Fruit fly (Drosophila melanogaster) whole organism, embryonic: ENCODE results near the gene CG44261.

Source experiments
- Asciz ChIP-seq: fragments of 200-800 bp; sonication (Bioruptor generic); optimal IDR thresholded peaks from 2 replicates; lab custom pipeline; 2017; ENCODE audit warnings: missing biosample characterization, mild to moderate bottlenecking, missing genetic modification characterization, missing genetic modification reagents
- CG10267 ChIP-seq: fragments of 200-800 bp; sonication (Bioruptor generic); optimal IDR thresholded peaks from 2 replicates; lab custom pipeline; 2018; ENCODE audit warnings: missing biosample characterization, mild to moderate bottlenecking, missing genetic modification characterization, moderate library complexity
- CG10462 ChIP-seq: fragments of 200-800 bp; sonication (Bioruptor generic); optimal IDR thresholded peaks from 2 replicates; lab custom pipeline; 2016; ENCODE audit warnings: missing biosample characterization, missing genetic modification characterization
- CG10654 ChIP-seq: fragments of 200-800 bp; sonication (Bioruptor generic); optimal IDR thresholded peaks from 2 replicates; lab custom pipeline; 2016; ENCODE audit warnings: missing biosample characterization, missing genetic modification characterization
- CG11247 ChIP-seq: fragments of 200-800 bp; sonication (Bioruptor generic); IDR thresholded peaks from 2 replicates; pipeline ENCODE4 v1.3.6; 2022; ENCODE audit warnings: missing biosample characterization, missing genetic modification characterization
- CG12769 ChIP-seq: fragments of 200-800 bp; sonication (Bioruptor generic); optimal IDR thresholded peaks from 2 replicates; lab custom pipeline; 2019; ENCODE audit warnings: missing biosample characterization, mild to moderate bottlenecking, missing genetic modification characterization, moderate library complexity
- CG12942 ChIP-seq: fragments of 200-800 bp; sonication (Bioruptor generic); optimal IDR thresholded peaks from 3 replicates; lab custom pipeline; 2016; ENCODE audit warnings: missing biosample characterization, missing genetic modification characterization
- CG13424 ChIP-seq: fragments of 200-800 bp; sonication (Bioruptor generic); optimal IDR thresholded peaks from 2 replicates; lab custom pipeline; 2019; ENCODE audit warnings: missing biosample characterization, mild to moderate bottlenecking, missing genetic modification characterization, moderate library complexity
- CG14965 ChIP-seq: fragments of 200-800 bp; sonication (Bioruptor generic); optimal IDR thresholded peaks from 2 replicates; lab custom pipeline; 2016; ENCODE audit warnings: missing biosample characterization, missing genetic modification characterization, borderline replicate concordance
- CG15601 ChIP-seq: fragments of 200-800 bp; sonication (Bioruptor generic); optimal IDR thresholded peaks from 3 replicates; lab custom pipeline; 2019; ENCODE audit warnings: missing biosample characterization, mild to moderate bottlenecking, missing genetic modification characterization, moderate library complexity
- CG18011 ChIP-seq: fragments of 200-800 bp; sonication (Bioruptor generic); optimal IDR thresholded peaks from 2 replicates; lab custom pipeline; 2017; ENCODE audit warnings: missing biosample characterization, missing genetic modification characterization, mild to moderate bottlenecking, moderate library complexity, missing genotype
- CG1832 ChIP-seq: fragments of 200-800 bp; sonication (Bioruptor generic); optimal IDR thresholded peaks from 2 replicates; lab custom pipeline; 2017; ENCODE audit warnings: missing biosample characterization, mild to moderate bottlenecking, missing genetic modification characterization, inconsistent platforms
- CG2120 ChIP-seq: fragments of 200-800 bp; sonication (Bioruptor generic); optimal IDR thresholded peaks from 3 replicates; lab custom pipeline; 2016; ENCODE audit warnings: missing biosample characterization, missing genetic modification characterization
- CG2199 ChIP-seq: fragments of 200-800 bp; sonication (Bioruptor generic); IDR thresholded peaks from 3 replicates; pipeline ENCODE4 v1.3.6; 2022; ENCODE audit warnings: missing biosample characterization, missing genetic modification characterization
- CG3281 ChIP-seq: fragments of 200-800 bp; sonication (Bioruptor generic); optimal IDR thresholded peaks from 3 replicates; lab custom pipeline; 2017; ENCODE audit warnings: missing biosample characterization, mild to moderate bottlenecking, missing genetic modification characterization
- CG4282 ChIP-seq: fragments of 200-800 bp; sonication (Bioruptor generic); optimal IDR thresholded peaks from 2 replicates; lab custom pipeline; 2016; ENCODE audit warnings: missing biosample characterization, missing genetic modification characterization
- CG4424 ChIP-seq: fragments of 200-800 bp; sonication (Bioruptor generic); optimal IDR thresholded peaks from 3 replicates; lab custom pipeline; 2016; ENCODE audit warnings: missing biosample characterization, missing genetic modification characterization
- CG4707 ChIP-seq: fragments of 200-800 bp; sonication (Bioruptor generic); optimal IDR thresholded peaks from 2 replicates; lab custom pipeline; 2018; ENCODE audit warnings: missing biosample characterization, mild to moderate bottlenecking, missing genetic modification characterization, moderate library complexity
- CG5953 ChIP-seq: fragments of 200-800 bp; sonication (Bioruptor generic); IDR thresholded peaks from 2 replicates; pipeline ENCODE4 v1.3.6; 2022; ENCODE audit warnings: missing biosample characterization, missing genetic modification characterization
- CG6175 ChIP-seq: fragments of 200-800 bp; sonication (Bioruptor generic); IDR thresholded peaks from 3 replicates; pipeline ENCODE4 v1.3.6; 2022; ENCODE audit warnings: missing biosample characterization, missing genetic modification characterization
- CG7839 ChIP-seq: fragments of 200-800 bp; sonication (Bioruptor generic); optimal IDR thresholded peaks from 3 replicates; lab custom pipeline; 2018; ENCODE audit warnings: missing biosample characterization, mild to moderate bottlenecking, missing genetic modification characterization, moderate library complexity
- CG8290 ChIP-seq, 3 experiments: fragments of 200-800 bp; sonication (Bioruptor generic); optimal IDR thresholded peaks; 2 replicates each; lab custom pipeline; 2016 to 2019; ENCODE audit warnings: missing biosample characterization in 3 of 3, missing genetic modification characterization in 3 of 3, mild to moderate bottlenecking in 2 of 3, moderate library complexity in 1 of 3
- CG8478 ChIP-seq: fragments of >200 bp; optimal IDR thresholded peaks from 2 replicates; lab custom pipeline; 2018
- CG8924 ChIP-seq: fragments of 200-800 bp; optimal IDR thresholded peaks from 3 replicates; lab custom pipeline; 2019; ENCODE audit warnings: missing biosample characterization, mild to moderate bottlenecking, missing genetic modification characterization, moderate library complexity
- CHES-1-like ChIP-seq: fragments of 200-800 bp; sonication (Bioruptor generic); optimal IDR thresholded peaks from 2 replicates; lab custom pipeline; 2016; ENCODE audit warnings: missing biosample characterization, missing genetic modification characterization
- CTCF ChIP-seq: fragments of 200-800 bp; sonication (Bioruptor generic); optimal IDR thresholded peaks from 2 replicates; lab custom pipeline; 2017; ENCODE audit warnings: missing biosample characterization, mild to moderate bottlenecking, missing genetic modification characterization, moderate library complexity
- Doc3 ChIP-seq: fragments of 200-800 bp; sonication (Bioruptor generic); IDR thresholded peaks from 3 replicates; pipeline ENCODE4 v1.3.6; 2022; ENCODE audit warnings: missing biosample characterization, missing genetic modification characterization; ENCODE audit not compliant: partially characterized antibody
- Elba2 ChIP-seq: fragments of 200-800 bp; sonication (Bioruptor generic); optimal IDR thresholded peaks from 3 replicates; lab custom pipeline; 2016; ENCODE audit warnings: missing biosample characterization, missing genetic modification characterization
- HLH54F ChIP-seq: fragments of 200-800 bp; sonication (Bioruptor generic); optimal IDR thresholded peaks from 3 replicates; lab custom pipeline; 2016; ENCODE audit warnings: missing biosample characterization, missing genetic modification characterization
- Hr51 ChIP-seq, 2 experiments: fragments of 200-800 bp; sonication (Bioruptor generic); optimal IDR thresholded peaks; 2 replicates in 1 of 2; 3 replicates in 1 of 2; lab custom pipeline; 2016 to 2018; ENCODE audit warnings: missing biosample characterization in 2 of 2, missing genetic modification characterization in 2 of 2, mild to moderate bottlenecking in 1 of 2, moderate library complexity in 1 of 2
- MTF-1 ChIP-seq: fragments of 200-800 bp; sonication (Bioruptor generic); optimal IDR thresholded peaks from 2 replicates; lab custom pipeline; 2018; ENCODE audit warnings: missing biosample characterization, mild to moderate bottlenecking, missing genetic modification characterization, borderline replicate concordance
- NfI ChIP-seq: fragments of 200-800 bp; sonication (Bioruptor generic); optimal IDR thresholded peaks from 3 replicates; lab custom pipeline; 2018; ENCODE audit warnings: missing biosample characterization, mild to moderate bottlenecking, missing genetic modification characterization, moderate library complexity
- Ptx1 ChIP-seq: fragments of 200-800 bp; sonication (Bioruptor generic); IDR thresholded peaks from 2 replicates; pipeline ENCODE4 v1.3.6; 2022; ENCODE audit warnings: missing biosample characterization, missing genetic modification characterization
- Ravus ChIP-seq: fragments of 200-800 bp; sonication (Bioruptor generic); IDR thresholded peaks from 2 replicates; pipeline ENCODE4 v1.3.6; 2022; ENCODE audit warnings: missing biosample characterization, missing genetic modification characterization
- Taf1 ChIP-seq: fragments of 200-800 bp; sonication (Bioruptor generic); IDR thresholded peaks from 2 replicates; pipeline ENCODE4 v1.3.6; 2022; ENCODE audit warnings: missing biosample characterization, missing genetic modification characterization
- Trl ChIP-seq, 3 experiments: fragments of >200 bp in 2 of 3; fragments of 200-800 bp in 1 of 3; sonication (Bioruptor generic) in 1 of 3; optimal IDR thresholded peaks; 2 replicates in 1 of 3; 3 replicates in 2 of 3; lab custom pipeline; 2016 to 2017; ENCODE audit warnings: missing biosample characterization in 1 of 3, missing genetic modification characterization in 1 of 3
- abd-A ChIP-seq: fragments of 200-800 bp; sonication (Bioruptor generic); optimal IDR thresholded peaks from 3 replicates; lab custom pipeline; 2019; ENCODE audit warnings: missing biosample characterization, mild to moderate bottlenecking, missing genetic modification characterization, moderate library complexity
- disco-r ChIP-seq: fragments of 200-800 bp; sonication (Bioruptor generic); optimal IDR thresholded peaks from 2 replicates; lab custom pipeline; 2016; ENCODE audit warnings: missing biosample characterization, missing genetic modification characterization
- en ChIP-seq: fragments of 200-800 bp; sonication (Bioruptor generic); optimal IDR thresholded peaks from 2 replicates; lab custom pipeline; 2016; ENCODE audit warnings: missing biosample characterization, missing genetic modification characterization
- fu2 ChIP-seq: fragments of 200-800 bp; sonication (Bioruptor generic); optimal IDR thresholded peaks from 2 replicates; lab custom pipeline; 2016; ENCODE audit warnings: missing biosample characterization, missing genetic modification characterization
- kah ChIP-seq: fragments of 200-800 bp; sonication (Bioruptor generic); optimal IDR thresholded peaks from 2 replicates; lab custom pipeline; 2018; ENCODE audit warnings: missing biosample characterization, mild to moderate bottlenecking, missing genetic modification characterization
- lmd ChIP-seq: fragments of 200-800 bp; sonication (Bioruptor generic); IDR thresholded peaks from 2 replicates; pipeline ENCODE4 v1.3.6; 2022; ENCODE audit warnings: missing biosample characterization, missing genetic modification characterization
- nerfin-2 ChIP-seq: fragments of 200-800 bp; sonication (Bioruptor generic); IDR thresholded peaks from 2 replicates; pipeline ENCODE4 v1.3.6; 2022; ENCODE audit warnings: missing biosample characterization, missing genetic modification characterization; ENCODE audit not compliant: partially characterized antibody
- phol ChIP-seq: fragments of 200-800 bp; sonication (Bioruptor generic); optimal IDR thresholded peaks from 3 replicates; lab custom pipeline; 2018; ENCODE audit warnings: missing biosample characterization, mild to moderate bottlenecking, missing genetic modification characterization, moderate library complexity
- pnt ChIP-seq: fragments of 200-800 bp; sonication (Bioruptor generic); optimal IDR thresholded peaks from 3 replicates; lab custom pipeline; 2016; ENCODE audit warnings: missing biosample characterization, missing genetic modification characterization
- rib ChIP-seq: fragments of 200-800 bp; sonication (Bioruptor generic); IDR thresholded peaks from 2 replicates; pipeline ENCODE4 v1.3.6; 2022; ENCODE audit warnings: missing biosample characterization, missing genetic modification characterization
- shn ChIP-seq: fragments of 200-800 bp; sonication (Bioruptor generic); optimal IDR thresholded peaks from 3 replicates; lab custom pipeline; 2016; ENCODE audit warnings: missing biosample characterization, missing genetic modification characterization
- sim ChIP-seq: fragments of 200-800 bp; sonication (Bioruptor generic); IDR thresholded peaks from 2 replicates; pipeline ENCODE4 v1.3.6; 2022; ENCODE audit warnings: missing biosample characterization, missing genetic modification characterization
- slou ChIP-seq: fragments of 200-800 bp; sonication (Bioruptor generic); optimal IDR thresholded peaks from 3 replicates; lab custom pipeline; 2016; ENCODE audit warnings: missing biosample characterization, missing genetic modification characterization
- stc ChIP-seq: fragments of 200-800 bp; sonication (Bioruptor generic); IDR thresholded peaks from 2 replicates; pipeline ENCODE4 v1.3.6; 2022; ENCODE audit warnings: missing biosample characterization, missing genetic modification characterization
- wdn ChIP-seq: fragments of 200-800 bp; sonication (Bioruptor generic); IDR thresholded peaks from 2 replicates; pipeline ENCODE4 v1.3.6; 2022; ENCODE audit warnings: missing biosample characterization, missing genetic modification characterization
- zf30C ChIP-seq: fragments of 200-800 bp; sonication (Bioruptor generic); optimal IDR thresholded peaks from 3 replicates; lab custom pipeline; 2018; ENCODE audit warnings: missing biosample characterization, mild to moderate bottlenecking, missing genetic modification characterization

CG44261 gene

dm6 chr3R:9419300-9419652 lies 11.3 kb upstream of the CG44261 start:
- TF ChIP-seq wdn (GFP tag; lab: Robert Waterston, UW), result no peak
- TF ChIP-seq CG8290 (GFP tag; optimal IDR thresholded peaks at IDR 0.05; lab: Kevin White, UChicago), result no peak
- TF ChIP-seq CG8290 (tag; optimal IDR thresholded peaks at IDR 0.05; lab: Kevin White, UChicago), result peak in 1 of 2 experiments; percentile 3
- no peak for TF ChIP-seq Ptx1 (GFP tag; lab: Robert Waterston, UW)
- TF ChIP-seq CG4282 (GFP tag; lab: Kevin White, UChicago), result no peak
- TF ChIP-seq shn (GFP tag; lab: Kevin White, UChicago), result no peak
- TF ChIP-seq en (GFP tag; lab: Kevin White, UChicago), result no peak
- no peak for TF ChIP-seq nerfin-2 (GFP tag; lab: Robert Waterston, UW)
- no peak for TF ChIP-seq CG8478 (lab: Kevin White, UChicago)
- no peak for TF ChIP-seq CG4424 (GFP tag; lab: Kevin White, UChicago)
- TF ChIP-seq Hr51 (GFP tag; optimal IDR thresholded peaks at IDR 0.05; lab: Kevin White, UChicago), result no peak
- no peak for TF ChIP-seq CG1832 (GFP tag; lab: Kevin White, UChicago)
- no peak for TF ChIP-seq CG3281 (GFP tag; lab: Kevin White, UChicago)
- no peak for TF ChIP-seq fu2 (GFP tag; lab: Kevin White, UChicago)
- TF ChIP-seq Doc3, result no peak
- TF ChIP-seq NfI (GFP tag; lab: Kevin White, UChicago), result no peak
- no peak for TF ChIP-seq CG13424 (tag; lab: Kevin White, UChicago)
- TF ChIP-seq CG15601, result no peak
- TF ChIP-seq rib (GFP tag; lab: Robert Waterston, UW), result no peak
- TF ChIP-seq CG8924, result peak; percentile 11
- TF ChIP-seq CG10462 (GFP tag; lab: Kevin White, UChicago), result no peak
- no peak for TF ChIP-seq CG4707 (GFP tag; lab: Kevin White, UChicago)
- no peak for TF ChIP-seq CG5953 (GFP tag; lab: Robert Waterston, UW)
- no peak for TF ChIP-seq CG12942 (GFP tag; lab: Kevin White, UChicago)
- no peak for TF ChIP-seq CG2120 (GFP tag; lab: Kevin White, UChicago)
- no peak for TF ChIP-seq CG6175 (GFP tag; lab: Robert Waterston, UW)
- TF ChIP-seq sim, result no peak
- peak; percentile 14 for TF ChIP-seq abd-A
- no peak for TF ChIP-seq CG2199 (GFP tag; lab: Robert Waterston, UW)
- no peak for TF ChIP-seq CG11247 (GFP tag; lab: Robert Waterston, UW)
- TF ChIP-seq CG14965 (GFP tag; lab: Kevin White, UChicago), result no peak
- TF ChIP-seq CG7839 (tag; lab: Kevin White, UChicago), result no peak
- TF ChIP-seq zf30C (GFP tag; lab: Kevin White, UChicago), result no peak
- TF ChIP-seq MTF-1, result peak; percentile 49
- no peak for TF ChIP-seq lmd (GFP tag; lab: Robert Waterston, UW)
- no peak for TF ChIP-seq pnt (GFP tag; lab: Kevin White, UChicago)
- no peak for TF ChIP-seq CG10654 (GFP tag; lab: Kevin White, UChicago)
- TF ChIP-seq Trl (optimal IDR thresholded peaks at IDR 0.05; lab: Kevin White, UChicago), result peak; percentile 99
- peak; percentile 86 for TF ChIP-seq Trl (GFP tag; optimal IDR thresholded peaks at IDR 0.05; lab: Kevin White, UChicago)
- peak; percentile 52 for TF ChIP-seq CG12769 (tag; lab: Kevin White, UChicago)
- TF ChIP-seq Taf1 (GFP tag; lab: Robert Waterston, UW), result no peak
- no peak for TF ChIP-seq stc (GFP tag; lab: Robert Waterston, UW)
- no peak for TF ChIP-seq disco-r (GFP tag; lab: Kevin White, UChicago)
- TF ChIP-seq kah (GFP tag; lab: Kevin White, UChicago), result peak; percentile 79
- no peak for TF ChIP-seq CG10267 (tag; lab: Kevin White, UChicago)
- TF ChIP-seq CTCF, result no peak
- no peak for TF ChIP-seq CG18011 (GFP tag; lab: Kevin White, UChicago)
- no peak for TF ChIP-seq phol (tag; lab: Kevin White, UChicago)
- TF ChIP-seq CHES-1-like (GFP tag; lab: Kevin White, UChicago), result peak; percentile 10
- TF ChIP-seq Ravus, result no peak
- no peak for TF ChIP-seq slou (GFP tag; lab: Kevin White, UChicago)
- no peak for TF ChIP-seq Elba2 (GFP tag; lab: Kevin White, UChicago)
- TF ChIP-seq Asciz, result no peak
- TF ChIP-seq HLH54F (GFP tag; lab: Kevin White, UChicago), result no peak
